Worm (Caenorhabditis elegans) whole organism, L4 larva: ENCODE measurements around the gene gyg-1.

ENCODE experiments used
- Y5F2A.4 ChIP-seq: fragments of 200-800 bp; sonication (Bioruptor generic); optimal IDR thresholded peaks from 2 replicates; lab custom pipeline; 2018; ENCODE audit warnings: mild to moderate bottlenecking, missing genetic modification characterization, missing compliant biosample characterization
- ama-1 ChIP-seq: fragments of 150-350 bp; optimal IDR thresholded peaks from 2 replicates; lab custom pipeline; 2014; ENCODE audit warnings: inconsistent platforms, mixed read lengths
- fos-1 ChIP-seq: fragments of 150-350 bp; optimal IDR thresholded peaks from 2 replicates; lab custom pipeline; 2014; ENCODE audit warnings: missing biosample characterization, missing genetic modification characterization
- lin-39 ChIP-seq: fragments of 150-350 bp; optimal IDR thresholded peaks from 2 replicates; lab custom pipeline; 2014; ENCODE audit warnings: missing biosample characterization, missing genetic modification reagents, missing genetic modification characterization
- lsy-2 ChIP-seq, 2 experiments: fragments of 150-350 bp in 1 of 2; sonication (generic microtip) in 1 of 2; optimal IDR thresholded peaks; 2 replicates each; lab custom pipeline; 2014 to 2017; ENCODE audit warnings: missing biosample characterization in 2 of 2, missing genetic modification characterization in 2 of 2
- pha-4 ChIP-seq, 2 experiments: fragments of 150-350 bp in 1 of 2; fragments of 200-800 bp in 1 of 2; sonication (Bioruptor generic) in 1 of 2; IDR thresholded peaks in 1 of 2; optimal IDR thresholded peaks in 1 of 2; 2 replicates each; pipeline versions ENCODE4 v1.3.6 to Lab custom; 2014 to 2022; ENCODE audit warnings: missing genetic modification characterization in 2 of 2, missing genetic modification reagents in 2 of 2, missing biosample characterization in 1 of 2, missing compliant biosample characterization in 1 of 2
- unc-62 ChIP-seq, 3 experiments: fragments of 150-350 bp in 1 of 3; sonication (generic microtip); optimal IDR thresholded peaks in 2 of 3; peaks in 1 of 3; 1 replicate in 1 of 3; 2 replicates in 2 of 3; lab custom pipeline; 2014 to 2017; ENCODE audit warnings: missing biosample characterization in 3 of 3, missing genetic modification characterization in 3 of 3, missing genetic modification reagents in 3 of 3, missing genotype in 1 of 3

ce11 chrX:3581813-3582212 lies 44.4 kb downstream of the gyg-1 start:
- no peak for TF ChIP-seq unc-62 (GFP tag; optimal IDR thresholded peaks at IDR 0.05 in 1 of 2; lab: Kevin White, UChicago)
- no peak for TF ChIP-seq unc-62 (tag; optimal IDR thresholded peaks at IDR 0.05; lab: Kevin White, UChicago)
- TF ChIP-seq ama-1 (lab: Kevin White, UChicago): no peak
- TF ChIP-seq fos-1 (tag; lab: Kevin White, UChicago): no peak
- TF ChIP-seq lin-39 (tag; lab: Kevin White, UChicago): no peak
- TF ChIP-seq Y5F2A.4 (GFP tag; lab: Kevin White, UChicago): no peak
- TF ChIP-seq lsy-2 (tag; optimal IDR thresholded peaks at IDR 0.05; lab: Kevin White, UChicago): no peak
- TF ChIP-seq pha-4 (GFP tag; IDR thresholded peaks at IDR 0.05; lab: Robert Waterston, UW): no peak
- TF ChIP-seq pha-4 (tag; optimal IDR thresholded peaks at IDR 0.05; lab: Kevin White, UChicago): no peak
